Fruit fly (Drosophila melanogaster) whole organism, embryonic: Measurements from ENCODE around the gene Snapin.

Source experiments
- Blimp-1 ChIP-seq: fragments of 200-800 bp; sonication (Bioruptor generic); optimal IDR thresholded peaks from 3 replicates; lab custom pipeline; 2018; ENCODE audit warnings: missing biosample characterization, missing genetic modification characterization, mild to moderate bottlenecking, moderate library complexity, missing genetic modification reagents
- Bteb2 ChIP-seq: fragments of 200-800 bp; sonication (Bioruptor generic); optimal IDR thresholded peaks from 2 replicates; lab custom pipeline; 2016; ENCODE audit warnings: missing biosample characterization, missing genetic modification characterization
- CG10209 ChIP-seq: fragments of 200-800 bp; sonication (Bioruptor generic); optimal IDR thresholded peaks from 3 replicates; lab custom pipeline; 2017; ENCODE audit warnings: missing biosample characterization, mild to moderate bottlenecking, missing genetic modification characterization, missing genetic modification reagents
- CG1024 ChIP-seq: fragments of 200-800 bp; sonication (Bioruptor generic); IDR thresholded peaks from 2 replicates; pipeline ENCODE4 v1.3.6; 2022; ENCODE audit warnings: missing biosample characterization, missing genetic modification characterization
- CG11504 ChIP-seq: fragments of 200-800 bp; sonication (Bioruptor generic); optimal IDR thresholded peaks from 3 replicates; lab custom pipeline; 2019; ENCODE audit warnings: missing biosample characterization, mild to moderate bottlenecking, missing genetic modification characterization, moderate library complexity
- CG12104 ChIP-seq: fragments of 200-800 bp; sonication (Bioruptor generic); optimal IDR thresholded peaks from 3 replicates; lab custom pipeline; 2016; ENCODE audit warnings: missing biosample characterization, missing genetic modification characterization
- CG14667 ChIP-seq: fragments of 200-800 bp; sonication (Bioruptor generic); IDR thresholded peaks from 2 replicates; pipeline ENCODE4 v1.3.6; 2022; ENCODE audit warnings: missing biosample characterization, missing genetic modification characterization
- CG14860 ChIP-seq: fragments of 200-800 bp; sonication (Bioruptor generic); IDR thresholded peaks from 3 replicates; pipeline ENCODE4 v1.3.6; 2022; ENCODE audit warnings: missing biosample characterization, missing genetic modification characterization; ENCODE audit not compliant: partially characterized antibody
- CG1647 ChIP-seq: fragments of 200-800 bp; sonication (Bioruptor generic); optimal IDR thresholded peaks from 3 replicates; lab custom pipeline; 2016; ENCODE audit warnings: missing biosample characterization, missing genetic modification characterization
- CG17385 ChIP-seq: fragments of 200-800 bp; sonication (Bioruptor generic); optimal IDR thresholded peaks from 3 replicates; lab custom pipeline; 2018; ENCODE audit warnings: missing biosample characterization, mild to moderate bottlenecking, missing genetic modification characterization
- CG1832 ChIP-seq: fragments of 200-800 bp; sonication (Bioruptor generic); optimal IDR thresholded peaks from 2 replicates; lab custom pipeline; 2017; ENCODE audit warnings: missing biosample characterization, mild to moderate bottlenecking, missing genetic modification characterization, inconsistent platforms
- CG18619 ChIP-seq: fragments of 200-800 bp; sonication (Bioruptor generic); optimal IDR thresholded peaks from 3 replicates; lab custom pipeline; 2017; ENCODE audit warnings: missing biosample characterization, mild to moderate bottlenecking, missing genetic modification characterization
- CG2120 ChIP-seq: fragments of 200-800 bp; sonication (Bioruptor generic); optimal IDR thresholded peaks from 3 replicates; lab custom pipeline; 2016; ENCODE audit warnings: missing biosample characterization, missing genetic modification characterization
- CG30403 ChIP-seq: fragments of 200-800 bp; sonication (Bioruptor generic); optimal IDR thresholded peaks from 3 replicates; lab custom pipeline; 2016; ENCODE audit warnings: missing biosample characterization, missing genetic modification characterization
- CG31365 ChIP-seq: fragments of 200-800 bp; sonication (Bioruptor generic); optimal IDR thresholded peaks from 2 replicates; lab custom pipeline; 2018; ENCODE audit warnings: missing biosample characterization, mild to moderate bottlenecking, missing genetic modification characterization
- CG31388 ChIP-seq: fragments of 200-800 bp; sonication (Bioruptor generic); optimal IDR thresholded peaks from 2 replicates; lab custom pipeline; 2016; ENCODE audit warnings: missing biosample characterization, missing genetic modification characterization
- CG32767 ChIP-seq: fragments of 200-800 bp; sonication (Bioruptor generic); IDR thresholded peaks from 2 replicates; pipeline ENCODE4 v1.3.6; 2022; ENCODE audit warnings: missing biosample characterization, missing genetic modification characterization
- CG4707 ChIP-seq: fragments of 200-800 bp; sonication (Bioruptor generic); optimal IDR thresholded peaks from 2 replicates; lab custom pipeline; 2018; ENCODE audit warnings: missing biosample characterization, mild to moderate bottlenecking, missing genetic modification characterization, moderate library complexity
- CG7357 ChIP-seq: fragments of 200-800 bp; sonication (Bioruptor generic); IDR thresholded peaks from 3 replicates; pipeline ENCODE4 v1.3.6; 2022; ENCODE audit warnings: missing biosample characterization, missing genetic modification characterization
- CG7372 ChIP-seq: fragments of 200-800 bp; sonication (Bioruptor generic); IDR thresholded peaks from 2 replicates; pipeline ENCODE4 v1.3.6; 2022; ENCODE audit warnings: missing biosample characterization, missing genetic modification characterization
- CG8359 ChIP-seq: fragments of 200-800 bp; sonication (Bioruptor generic); optimal IDR thresholded peaks from 2 replicates; lab custom pipeline; 2017; ENCODE audit warnings: missing biosample characterization, mild to moderate bottlenecking, missing genetic modification characterization, borderline replicate concordance
- CG9609 ChIP-seq: fragments of 200-800 bp; sonication (Bioruptor generic); optimal IDR thresholded peaks from 3 replicates; lab custom pipeline; 2016; ENCODE audit warnings: missing biosample characterization, missing genetic modification characterization
- Dll ChIP-seq: fragments of 200-800 bp; sonication (Bioruptor generic); IDR thresholded peaks from 4 replicates; pipeline ENCODE4 v1.3.6; 2022; ENCODE audit warnings: missing biosample characterization, missing genetic modification characterization; ENCODE audit not compliant: partially characterized antibody
- Hr3 ChIP-seq: fragments of 200-800 bp; sonication (Bioruptor generic); optimal IDR thresholded peaks from 3 replicates; lab custom pipeline; 2016; ENCODE audit warnings: missing biosample characterization, missing genetic modification characterization
- Hsf ChIP-seq: fragments of 200-800 bp; sonication (Bioruptor generic); optimal IDR thresholded peaks from 3 replicates; lab custom pipeline; 2016; ENCODE audit warnings: missing biosample characterization, missing genetic modification characterization
- Jarid2 ChIP-seq: fragments of 200-800 bp; sonication (Bioruptor generic); optimal IDR thresholded peaks from 3 replicates; lab custom pipeline; 2017; ENCODE audit warnings: mild to moderate bottlenecking, missing biosample characterization, missing genetic modification reagents, missing genetic modification characterization
- MTF-1 ChIP-seq: fragments of 200-800 bp; sonication (Bioruptor generic); optimal IDR thresholded peaks from 2 replicates; lab custom pipeline; 2018; ENCODE audit warnings: missing biosample characterization, mild to moderate bottlenecking, missing genetic modification characterization, borderline replicate concordance
- Mes4 ChIP-seq: fragments of 200-800 bp; sonication (Bioruptor generic); optimal IDR thresholded peaks from 2 replicates; lab custom pipeline; 2016; ENCODE audit warnings: missing biosample characterization, missing genetic modification characterization
- Nf-YA ChIP-seq: fragments of 200-800 bp; sonication (Bioruptor generic); IDR thresholded peaks from 2 replicates; pipeline ENCODE4 v1.3.6; 2022; ENCODE audit warnings: missing biosample characterization, missing genetic modification characterization
- NfI ChIP-seq: fragments of 200-800 bp; sonication (Bioruptor generic); optimal IDR thresholded peaks from 3 replicates; lab custom pipeline; 2018; ENCODE audit warnings: missing biosample characterization, mild to moderate bottlenecking, missing genetic modification characterization, moderate library complexity
- PHDP ChIP-seq: fragments of 200-800 bp; sonication (Bioruptor generic); optimal IDR thresholded peaks from 3 replicates; lab custom pipeline; 2018; ENCODE audit warnings: missing biosample characterization, mild to moderate bottlenecking, missing genetic modification characterization, moderate library complexity
- Side ChIP-seq: fragments of 200-800 bp; sonication (Bioruptor generic); optimal IDR thresholded peaks from 2 replicates; lab custom pipeline; 2016; ENCODE audit warnings: missing biosample characterization, missing genetic modification characterization
- Sry-δ ChIP-seq: fragments of 200-800 bp; sonication (Bioruptor generic); optimal IDR thresholded peaks from 2 replicates; lab custom pipeline; 2016; ENCODE audit warnings: missing biosample characterization, missing genetic modification characterization
- Trl ChIP-seq, 3 experiments: fragments of >200 bp in 2 of 3; fragments of 200-800 bp in 1 of 3; sonication (Bioruptor generic) in 1 of 3; optimal IDR thresholded peaks; 2 replicates in 1 of 3; 3 replicates in 2 of 3; lab custom pipeline; 2016 to 2017; ENCODE audit warnings: missing biosample characterization in 1 of 3, missing genetic modification characterization in 1 of 3
- Xrp1 ChIP-seq: fragments of 200-800 bp; sonication (Bioruptor generic); IDR thresholded peaks from 2 replicates; pipeline ENCODE4 v1.3.6; 2022; ENCODE audit warnings: missing biosample characterization, missing genetic modification characterization
- ab ChIP-seq: fragments of 200-800 bp; sonication (Bioruptor generic); optimal IDR thresholded peaks from 2 replicates; lab custom pipeline; 2016; ENCODE audit warnings: missing biosample characterization, missing genetic modification characterization
- ara ChIP-seq: fragments of 200-800 bp; sonication (Bioruptor generic); IDR thresholded peaks from 2 replicates; pipeline ENCODE4 v1.3.6; 2022; ENCODE audit warnings: missing biosample characterization, missing genetic modification characterization
- emc ChIP-seq: fragments of 200-800 bp; sonication (Bioruptor generic); optimal IDR thresholded peaks from 2 replicates; lab custom pipeline; 2016; ENCODE audit warnings: missing biosample characterization, missing genetic modification characterization
- kay ChIP-seq: fragments of 200-800 bp; sonication (Bioruptor generic); optimal IDR thresholded peaks from 2 replicates; lab custom pipeline; 2016; ENCODE audit warnings: missing biosample characterization, missing genetic modification characterization
- repo ChIP-seq: fragments of 200-800 bp; sonication (Bioruptor generic); optimal IDR thresholded peaks from 2 replicates; lab custom pipeline; 2016; ENCODE audit warnings: missing biosample characterization, missing genetic modification characterization
- scrt ChIP-seq: fragments of 200-800 bp; sonication (Bioruptor generic); optimal IDR thresholded peaks from 2 replicates; lab custom pipeline; 2018; ENCODE audit warnings: missing biosample characterization, mild to moderate bottlenecking, missing genetic modification characterization, moderate library complexity
- seq ChIP-seq: fragments of 200-800 bp; sonication (Bioruptor generic); IDR thresholded peaks from 2 replicates; pipeline ENCODE4 v1.3.6; 2022; ENCODE audit warnings: missing biosample characterization, missing genetic modification characterization
- slou ChIP-seq: fragments of 200-800 bp; sonication (Bioruptor generic); optimal IDR thresholded peaks from 3 replicates; lab custom pipeline; 2016; ENCODE audit warnings: missing biosample characterization, missing genetic modification characterization
- ssp ChIP-seq: fragments of 200-800 bp; sonication (Bioruptor generic); IDR thresholded peaks from 2 replicates; pipeline ENCODE4 v1.3.6; 2022; ENCODE audit warnings: missing biosample characterization, missing genetic modification characterization
- stwl ChIP-seq: fragments of 200-800 bp; sonication (Bioruptor generic); optimal IDR thresholded peaks from 3 replicates; lab custom pipeline; 2018; ENCODE audit warnings: missing biosample characterization, mild to moderate bottlenecking, missing genetic modification characterization, moderate library complexity
- tgo ChIP-seq: fragments of 200-800 bp; sonication (Bioruptor generic); IDR thresholded peaks from 3 replicates; pipeline ENCODE4 v1.3.6; 2022; ENCODE audit warnings: missing biosample characterization, missing genetic modification characterization
- vfl ChIP-seq: fragments of 200-800 bp; sonication (Bioruptor generic); optimal IDR thresholded peaks from 2 replicates; lab custom pipeline; 2016; ENCODE audit warnings: missing biosample characterization, missing genetic modification characterization
- vnd ChIP-seq: fragments of 200-800 bp; sonication (Bioruptor generic); IDR thresholded peaks from 3 replicates; pipeline ENCODE4 v1.3.6; 2022; ENCODE audit warnings: missing biosample characterization, missing genetic modification characterization; ENCODE audit not compliant: partially characterized antibody
- yki ChIP-seq: fragments of >200 bp; optimal IDR thresholded peaks from 3 replicates; lab custom pipeline; 2018

Snapin gene

DNA sequence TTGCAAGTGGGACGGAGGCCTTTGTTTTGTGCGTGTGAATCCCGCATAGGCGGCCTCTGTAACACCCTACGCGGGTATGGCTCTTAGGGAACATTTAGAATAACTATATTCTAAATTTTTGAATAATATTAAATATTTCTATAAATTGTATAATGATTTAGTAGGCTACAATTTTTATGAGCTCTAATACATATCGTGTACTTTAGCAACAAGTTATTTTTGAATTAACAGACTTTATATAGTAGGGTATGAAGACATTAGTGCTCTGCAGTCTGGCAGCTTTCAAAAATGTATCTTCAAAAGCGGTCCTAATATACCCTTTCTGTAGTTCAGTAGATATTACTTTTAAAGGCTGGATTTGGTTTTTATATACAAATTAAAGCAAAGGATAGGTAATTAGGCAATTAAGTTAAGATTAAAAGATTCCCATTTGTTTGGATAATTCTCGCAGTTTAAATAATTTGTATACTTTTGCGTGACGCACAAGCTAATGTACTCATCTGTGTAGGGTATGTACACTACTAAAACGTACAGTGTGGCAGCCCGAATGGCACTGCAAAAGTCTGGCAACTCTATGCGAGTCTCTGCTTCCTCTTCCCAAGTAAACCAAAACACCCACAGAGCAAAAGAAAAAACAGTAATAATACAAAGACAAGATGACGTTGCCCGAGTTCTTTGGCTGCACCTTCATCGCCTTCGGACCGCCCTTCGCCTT is 6.3 kb upstream of the Snapin start, which contains the start of the genes Snx21 and aph-1 (continued):
- TF ChIP-seq Dll (no peak), CG1832 (GFP tag; lab: Kevin White, UChicago) (no peak), CG11504 (tag; lab: Kevin White, UChicago) (peak; percentile 93), Hr3 (GFP tag; lab: Kevin White, UChicago) (peak; percentile 94), ara (GFP tag; lab: Robert Waterston, UW) (peak; percentile 74), Side (GFP tag; lab: Kevin White, UChicago) (peak; percentile 90), CG31365 (tag; lab: Kevin White, UChicago) (peak; percentile 55), CG9609 (GFP tag; lab: Kevin White, UChicago) (peak; percentile 88), CG10209 (GFP tag; lab: Kevin White, UChicago) (peak; percentile 92), CG32767 (GFP tag; lab: Robert Waterston, UW) (peak; percentile 89), vnd (no peak), CG1024 (GFP tag; lab: Robert Waterston, UW) (peak; percentile 47; the same call in 1 of the 2 replicates), CG7357 (GFP tag; lab: Robert Waterston, UW) (peak; percentile 84; the same call in 2 of the 3 replicates), Mes4 (peak; percentile 77), CG18619 (GFP tag; lab: Kevin White, UChicago) (peak; percentile 92), Bteb2 (GFP tag; lab: Kevin White, UChicago) (peak; percentile 79), seq (GFP tag; lab: Robert Waterston, UW) (peak; percentile 87), MTF-1 (GFP tag; lab: Kevin White, UChicago) (peak; percentile 50), tgo (GFP tag; lab: Robert Waterston, UW) (peak; percentile 90), ssp (GFP tag; lab: Robert Waterston, UW) (peak; percentile 80), CG14860 (GFP tag; lab: Robert Waterston, UW) (no peak), CG31388 (GFP tag; lab: Kevin White, UChicago) (peak; percentile 36), yki (lab: Kevin White, UChicago) (peak; percentile 47), CG30403 (GFP tag; lab: Kevin White, UChicago) (peak; percentile 95), CG8359 (GFP tag; lab: Kevin White, UChicago) (peak; percentile 82), CG17385 (peak; percentile 91), CG7372 (GFP tag; lab: Robert Waterston, UW) (peak; percentile 85), Blimp-1 (GFP tag; lab: Kevin White, UChicago) (peak; percentile 88), CG1647 (GFP tag; lab: Kevin White, UChicago) (peak; percentile 81), vfl (GFP tag; lab: Kevin White, UChicago) (peak; percentile 88), kay (GFP tag; lab: Kevin White, UChicago) (peak; percentile 92), CG14667 (GFP tag; lab: Robert Waterston, UW) (peak; percentile 77), CG2120 (GFP tag; lab: Kevin White, UChicago) (peak; percentile 94), CG4707 (GFP tag; lab: Kevin White, UChicago) (peak; percentile 51), CG12104 (peak; percentile 87), NfI (GFP tag; lab: Kevin White, UChicago) (peak; percentile 91), PHDP (tag; lab: Kevin White, UChicago) (peak; percentile 94), Jarid2 (peak; percentile 63), stwl (peak; percentile 46), Hsf (peak; percentile 87), repo (GFP tag; lab: Kevin White, UChicago) (peak; percentile 80), emc (GFP tag; lab: Kevin White, UChicago) (peak; percentile 80), Nf-YA (GFP tag; lab: Robert Waterston, UW) (peak; percentile 48), Sry-δ (peak; percentile 67), ab (GFP tag; lab: Kevin White, UChicago) (peak; percentile 75), scrt (peak; percentile 90), slou (GFP tag; lab: Kevin White, UChicago) (peak; percentile 84), Xrp1 (GFP tag; lab: Robert Waterston, UW) (peak; percentile 94), Trl (optimal IDR thresholded peaks at IDR 0.05; lab: Kevin White, UChicago) (no peak), Trl (GFP tag; optimal IDR thresholded peaks at IDR 0.05; lab: Kevin White, UChicago) (peak; percentile 93)
